Worm (Caenorhabditis elegans): ENCODE results near the gene egli-1.

The egli-1 gene

DNA sequence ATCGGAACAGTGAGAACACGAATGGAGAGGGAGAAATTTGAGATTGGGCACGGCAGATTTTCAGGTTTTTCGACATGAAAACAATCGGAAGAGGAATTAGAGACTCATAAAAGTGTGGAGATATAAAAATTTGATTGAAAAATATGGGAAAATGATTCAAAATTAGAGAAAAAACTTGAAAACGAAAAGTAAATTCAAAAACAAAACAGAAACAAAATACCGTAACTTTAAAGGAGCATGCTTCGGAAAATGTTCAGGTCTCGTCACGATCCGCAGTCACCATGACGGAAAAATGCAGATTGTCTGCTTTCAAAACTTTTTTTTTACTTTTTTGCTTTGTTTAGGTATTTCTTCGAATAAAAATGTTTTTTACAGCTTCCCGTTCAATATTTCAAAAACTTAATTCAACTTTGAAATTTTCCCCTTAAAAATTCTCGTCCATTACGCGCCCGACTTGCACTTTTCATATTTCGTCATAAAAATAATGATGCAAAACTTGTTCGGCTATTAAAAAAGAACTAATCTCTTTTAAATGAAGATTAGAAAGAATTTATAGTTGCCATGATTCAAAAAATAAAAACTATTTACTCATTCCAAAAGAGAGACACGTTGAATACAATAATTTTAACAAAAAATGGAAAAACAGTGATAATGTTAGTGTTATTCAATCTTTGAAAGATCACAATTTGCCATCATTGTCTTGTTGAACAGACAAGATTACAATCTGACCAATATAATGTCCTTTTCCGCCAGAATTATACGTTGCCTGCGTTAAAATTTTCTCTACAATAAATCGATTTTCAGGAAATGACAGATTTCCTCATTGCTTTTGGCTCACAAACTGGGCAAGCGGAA is 38.4 kb upstream of the egli-1 start, which contains the start of gene mtrr-1 (continued):
- TF ChIP-seq nhr-20 (tag; optimal IDR thresholded peaks at IDR 0.05) (no peak), ztf-11 (tag; optimal IDR thresholded peaks at IDR 0.05) (no peak), nhr-85 (tag) (peak; percentile 67), isw-1 (GFP tag; IDR thresholded peaks at IDR 0.05) (no peak), nhr-71 (tag; optimal IDR thresholded peaks at IDR 0.05) (peak; percentile 55), ztf-4 (tag; optimal IDR thresholded peaks at IDR 0.05) (peak; percentile 5), dpl-1 (GFP tag; optimal IDR thresholded peaks at IDR 0.05) (peak in 2 of 3 experiments; percentile 11 to 46), grh-1 (GFP tag; IDR thresholded peaks at IDR 0.05) (peak; percentile 27; the same call in 1 of the 2 replicates), fos-1 (tag; optimal IDR thresholded peaks at IDR 0.05) (no peak), sup-37 (GFP tag; optimal IDR thresholded peaks at IDR 0.05) (no peak), efl-1 (optimal IDR thresholded peaks at IDR 0.05) (peak; percentile 38 to 41), efl-1 (GFP tag; optimal IDR thresholded peaks at IDR 0.05 in 1 of 2) (peak in 1 of 2 experiments; percentile 37), nhr-19 (GFP tag; conservative IDR thresholded peaks at IDR 0.05) (peak; percentile 49), unc-98 (GFP tag; IDR thresholded peaks at IDR 0.05) (no peak), fkh-10 (GFP tag; optimal IDR thresholded peaks at IDR 0.05) (peak; percentile 15), lin-15B (tag; optimal IDR thresholded peaks at IDR 0.05) (no peak), F16B12.6 (tag; optimal IDR thresholded peaks at IDR 0.05) (peak; percentile 72), elt-2 (tag; optimal IDR thresholded peaks at IDR 0.05) (no peak), lin-13 (GFP tag; optimal IDR thresholded peaks at IDR 0.05) (no peak), snu-23 (GFP tag; optimal IDR thresholded peaks at IDR 0.05) (peak; percentile 7), mef-2 (tag; optimal IDR thresholded peaks at IDR 0.05) (no peak)

DNA sequence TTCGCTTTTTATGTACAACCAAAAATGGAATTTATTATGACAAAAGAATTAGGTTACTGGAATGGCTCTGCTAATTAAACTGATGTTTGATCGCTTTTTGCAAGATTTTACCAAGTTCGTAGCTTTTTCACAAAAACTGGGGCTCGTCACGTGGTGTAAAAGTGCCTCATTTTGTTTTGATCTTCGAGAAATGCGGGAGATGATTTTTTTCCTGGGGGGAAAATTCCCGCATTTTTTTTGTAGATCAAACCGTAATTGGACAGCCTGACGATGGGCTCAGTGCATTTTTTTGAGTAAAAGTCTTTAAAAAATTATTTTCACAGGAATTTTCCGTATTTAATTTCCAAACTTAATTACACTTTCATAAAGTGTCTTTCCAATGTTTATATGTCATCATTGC is 34.6 kb upstream of the egli-1 start:
- TF ChIP-seq nhr-85 (tag) (peak; percentile 21), nhr-28 (tag; optimal IDR thresholded peaks at IDR 0.05) (no peak), mab-9 (GFP tag; IDR thresholded peaks at IDR 0.05) (no peak)

DNA sequence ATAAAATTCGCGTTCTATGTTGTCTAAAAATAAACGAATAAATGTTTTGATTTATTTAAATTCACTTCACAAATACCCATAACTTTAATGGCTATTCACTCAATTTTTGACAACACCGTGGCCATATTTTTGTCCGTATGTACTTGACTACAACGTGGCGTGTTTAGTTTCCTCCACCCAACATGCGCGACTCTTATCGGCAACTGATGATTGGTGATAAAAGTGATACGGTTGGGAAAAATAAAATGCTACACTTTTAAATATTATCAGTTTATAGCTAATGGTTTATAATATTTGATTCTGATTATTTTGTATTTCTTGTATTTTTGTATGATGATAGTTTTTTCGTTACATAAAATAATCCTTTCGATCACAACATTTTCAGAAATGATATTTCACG is 32.1 kb upstream of the egli-1 start, which contains the start of gene acs-7:
acs-7 (plus strand) TSS at position 386 of the 400 bp plus-strand sequence.
- TF ChIP-seq lin-35 (GFP tag; optimal IDR thresholded peaks at IDR 0.05) = peak in 1 of 2 experiments; percentile 37
- peak; percentile 8 for TF ChIP-seq blmp-1 (tag; optimal IDR thresholded peaks at IDR 0.05)
- peak; percentile 10 for TF ChIP-seq nhr-71 (tag; optimal IDR thresholded peaks at IDR 0.05)
- TF ChIP-seq nhr-20 (tag; optimal IDR thresholded peaks at IDR 0.05) = peak; percentile 42
- no peak for TF ChIP-seq egl-13 (tag; optimal IDR thresholded peaks at IDR 0.05)
- peak; percentile 64 for TF ChIP-seq pqm-1 (tag; optimal IDR thresholded peaks at IDR 0.05)
- TF ChIP-seq C16A3.4 (tag; optimal IDR thresholded peaks at IDR 0.05) = no peak
- TF ChIP-seq elt-2 (tag; optimal IDR thresholded peaks at IDR 0.05) = peak; percentile 94
- no peak for TF ChIP-seq skn-1 (tag; optimal IDR thresholded peaks at IDR 0.05)
- no peak for TF ChIP-seq jun-1 (tag; optimal IDR thresholded peaks at IDR 0.05)
- peak; percentile 21 for TF ChIP-seq nhr-90 (tag; optimal IDR thresholded peaks at IDR 0.05; ENCODE audit: poor library complexity)
- peak; percentile 41 for TF ChIP-seq lin-14 (GFP tag; optimal IDR thresholded peaks at IDR 0.05)

DNA sequence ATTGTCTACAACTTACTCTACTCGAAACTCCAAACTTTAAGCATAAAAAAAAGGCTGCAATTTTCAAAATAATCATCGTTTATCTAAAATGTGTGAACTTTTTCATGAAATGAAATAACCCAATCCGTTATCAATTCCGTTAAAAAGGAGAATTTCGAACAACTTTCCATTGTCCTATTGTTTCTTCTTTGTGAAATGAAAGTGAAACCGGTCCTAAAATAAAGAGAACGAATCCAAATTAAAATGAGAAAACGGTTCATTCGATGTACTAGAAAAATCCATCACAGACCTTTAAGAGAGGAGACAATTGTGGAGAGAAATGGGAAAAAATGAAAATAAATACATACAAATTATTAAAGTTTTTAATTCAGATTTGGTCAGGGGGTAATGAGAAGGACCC is 28.1 kb upstream of the egli-1 start, which contains the start of gene C01G6.9:
C01G6.9 (minus strand) TSS at position 141 of the 400 bp plus-strand sequence.
- TF ChIP-seq unc-130 (tag; optimal IDR thresholded peaks at IDR 0.05) = no peak
- no peak for TF ChIP-seq efl-1 (optimal IDR thresholded peaks at IDR 0.05)
- TF ChIP-seq efl-1 (GFP tag; optimal IDR thresholded peaks at IDR 0.05 in 1 of 2) = peak in 1 of 2 experiments; percentile 84
- peak; percentile 66 for TF ChIP-seq blmp-1 (tag; optimal IDR thresholded peaks at IDR 0.05)

DNA sequence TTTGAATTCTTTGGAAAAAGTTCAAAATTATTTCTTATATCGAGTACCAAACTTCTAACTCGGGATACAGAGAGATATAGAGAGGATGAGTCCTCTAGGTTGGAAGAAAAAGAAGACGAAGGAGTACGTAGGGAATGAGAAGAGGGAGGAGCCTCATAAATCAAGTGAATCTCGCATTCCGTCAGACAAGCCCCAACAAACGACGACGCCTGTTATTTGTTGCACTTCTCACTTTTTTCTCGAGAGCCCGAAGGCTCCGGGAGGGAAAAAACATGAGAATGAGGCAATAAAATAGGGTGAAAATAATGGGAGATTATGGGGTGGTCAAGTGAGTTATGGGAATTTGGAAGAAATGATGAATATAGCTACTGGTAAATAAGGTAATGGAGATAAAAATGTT is 24.1 kb upstream of the egli-1 start:
- TF ChIP-seq lsy-2 (tag; optimal IDR thresholded peaks at IDR 0.05) (peak in 1 of 2 experiments; percentile 23), ceh-82 (tag; optimal IDR thresholded peaks at IDR 0.05) (no peak), mab-9 (GFP tag; IDR thresholded peaks at IDR 0.05) (0 out of 2 replicates have a peak, but pooled peaks have one; percentile 46), snu-23 (GFP tag; optimal IDR thresholded peaks at IDR 0.05) (peak; percentile 3), lin-14 (GFP tag; optimal IDR thresholded peaks at IDR 0.05) (peak; percentile 52), ztf-4 (tag; optimal IDR thresholded peaks at IDR 0.05) (no peak), nhr-71 (tag; optimal IDR thresholded peaks at IDR 0.05) (peak; percentile 38), dsc-1 (tag; optimal IDR thresholded peaks at IDR 0.05) (peak; percentile 5), rnt-1 (tag; optimal IDR thresholded peaks at IDR 0.05) (peak; percentile 69)

Measured in whole organism, L1 larva.